Worm (Caenorhabditis elegans) whole organism, young adult: ENCODE data around the gene F21C10.18.

Experiments
- F23B12.7 ChIP-seq: sonication (generic microtip); optimal IDR thresholded peaks from 2 replicates; lab custom pipeline; 2017; ENCODE audit warnings: missing genetic modification characterization, mild to moderate bottlenecking, missing compliant biosample characterization, antibody characterized with exemption, moderate library complexity; ENCODE audit not compliant: insufficient read depth
- F33H1.4 ChIP-seq: fragments of 200-800 bp; sonication (Bioruptor generic); IDR thresholded peaks from 2 replicates; pipeline ENCODE4 v1.3.6; 2022; ENCODE audit warnings: missing genetic modification reagents, missing genetic modification characterization, missing compliant biosample characterization
- F37B4.10 ChIP-seq: fragments of 200-800 bp; sonication (Bioruptor generic); IDR thresholded peaks from 2 replicates; pipeline ENCODE4 v1.3.6; 2022; ENCODE audit warnings: missing genetic modification characterization, missing compliant biosample characterization
- F49E8.2 ChIP-seq: sonication (generic microtip); optimal IDR thresholded peaks from 3 replicates; lab custom pipeline; 2017; ENCODE audit warnings: missing genetic modification characterization, mild to moderate bottlenecking, missing compliant biosample characterization, antibody characterized with exemption, moderate library complexity; ENCODE audit not compliant: insufficient read depth
- K11D2.4 ChIP-seq: fragments of 200-800 bp; sonication (Bioruptor generic); IDR thresholded peaks from 2 replicates; pipeline ENCODE4 v1.3.6; 2022; ENCODE audit warnings: missing genetic modification reagents, missing genetic modification characterization, missing compliant biosample characterization
- T07F8.4 ChIP-seq: sonication (generic microtip); optimal IDR thresholded peaks from 2 replicates; lab custom pipeline; 2016; ENCODE audit warnings: mild to moderate bottlenecking, missing genetic modification characterization, moderate library complexity, missing compliant biosample characterization
- Y53F4B.3 ChIP-seq: fragments of 200-800 bp; sonication (Bioruptor generic); IDR thresholded peaks from 2 replicates; pipeline ENCODE4 v1.3.6; 2022; ENCODE audit warnings: missing genetic modification reagents, missing genetic modification characterization, missing compliant biosample characterization
- Y79H2A.3 ChIP-seq: fragments of 200-800 bp; sonication (Bioruptor generic); conservative IDR thresholded peaks from 2 replicates; pipeline ENCODE4 v1.3.6; 2022; ENCODE audit warnings: missing genetic modification reagents, missing genetic modification characterization, missing compliant biosample characterization
- bed-1 ChIP-seq: fragments of 200-800 bp; sonication (Bioruptor generic); IDR thresholded peaks from 2 replicates; pipeline ENCODE4 v1.3.6; 2022; ENCODE audit warnings: missing genetic modification reagents, missing genetic modification characterization, missing compliant biosample characterization
- cebp-1 ChIP-seq, 2 experiments: fragments of 200-800 bp in 1 of 2; sonication (Bioruptor generic) in 1 of 2; sonication (generic microtip) in 1 of 2; IDR thresholded peaks in 1 of 2; optimal IDR thresholded peaks in 1 of 2; 2 replicates each; pipeline versions ENCODE4 v1.3.6 to Lab custom; 2017 to 2022; ENCODE audit warnings: missing compliant biosample characterization in 2 of 2, missing genetic modification characterization in 2 of 2, mild to moderate bottlenecking in 1 of 2, missing genetic modification reagents in 1 of 2, moderate library complexity in 1 of 2
- ceh-58 ChIP-seq: fragments of 200-800 bp; sonication (Bioruptor generic); IDR thresholded peaks from 2 replicates; pipeline ENCODE4 v1.3.6; 2022; ENCODE audit warnings: missing genetic modification characterization, missing compliant biosample characterization
- ceh-91 ChIP-seq: fragments of 200-800 bp; sonication (Bioruptor generic); IDR thresholded peaks from 2 replicates; pipeline ENCODE4 v1.3.6; 2022; ENCODE audit warnings: missing genetic modification reagents, missing genetic modification characterization, missing compliant biosample characterization
- dox-1 ChIP-seq: fragments of 200-800 bp; sonication (Bioruptor generic); IDR thresholded peaks from 2 replicates; pipeline ENCODE4 v1.3.6; 2022; ENCODE audit warnings: missing genetic modification reagents, missing genetic modification characterization, missing compliant biosample characterization
- ekl-4 ChIP-seq: fragments of 200-800 bp; sonication (Bioruptor generic); IDR thresholded peaks from 2 replicates; pipeline ENCODE4 v1.3.6; 2022; ENCODE audit warnings: missing genetic modification reagents, missing genetic modification characterization, missing compliant biosample characterization
- ets-4 ChIP-seq: fragments of 200-800 bp; sonication (Bioruptor generic); optimal IDR thresholded peaks from 2 replicates; lab custom pipeline; 2018; ENCODE audit warnings: mild to moderate bottlenecking, missing genetic modification characterization, missing compliant biosample characterization
- gei-17 ChIP-seq: fragments of 200-800 bp; sonication (Bioruptor generic); optimal IDR thresholded peaks from 2 replicates; lab custom pipeline; 2018; ENCODE audit warnings: mild to moderate bottlenecking, missing genetic modification characterization, missing compliant biosample characterization
- him-1 ChIP-seq: sonication (generic microtip); optimal IDR thresholded peaks from 2 replicates; lab custom pipeline; 2016; ENCODE audit warnings: missing genotype, missing genetic modification reagents, missing genetic modification characterization, missing compliant biosample characterization
- hmg-20 ChIP-seq: fragments of 200-800 bp; sonication (Bioruptor generic); IDR thresholded peaks from 2 replicates; pipeline ENCODE4 v1.3.6; 2022; ENCODE audit warnings: missing genetic modification reagents, missing genetic modification characterization, missing compliant biosample characterization
- hrde-1 ChIP-seq: sonication (generic microtip); optimal IDR thresholded peaks from 2 replicates; lab custom pipeline; 2016; ENCODE audit warnings: missing genetic modification characterization, mild to moderate bottlenecking, missing compliant biosample characterization, moderate library complexity, missing genotype, missing genetic modification reagents, borderline replicate concordance
- hsf-1 ChIP-seq: fragments of 200-800 bp; sonication (Bioruptor generic); IDR thresholded peaks from 2 replicates; pipeline ENCODE4 v1.3.6; 2022; ENCODE audit warnings: missing genetic modification reagents, missing genetic modification characterization, missing compliant biosample characterization
- let-607 ChIP-seq, 2 experiments: fragments of 200-800 bp in 1 of 2; sonication (Bioruptor generic) in 1 of 2; sonication (generic microtip) in 1 of 2; optimal IDR thresholded peaks; 2 replicates each; lab custom pipeline; 2016 to 2018; ENCODE audit warnings: mild to moderate bottlenecking in 2 of 2, missing compliant biosample characterization in 2 of 2, missing genetic modification characterization in 2 of 2, moderate library complexity in 2 of 2, missing genotype in 1 of 2
- lin-40 ChIP-seq: sonication (generic microtip); optimal IDR thresholded peaks from 2 replicates; lab custom pipeline; 2016; ENCODE audit warnings: missing genetic modification characterization, mild to moderate bottlenecking, missing compliant biosample characterization, missing genotype, missing genetic modification reagents
- lsy-27 ChIP-seq: sonication (generic microtip); optimal IDR thresholded peaks from 2 replicates; lab custom pipeline; 2017; ENCODE audit warnings: missing genetic modification characterization, mild to moderate bottlenecking, missing compliant biosample characterization, antibody characterized with exemption, missing genotype, borderline replicate concordance; ENCODE audit not compliant: insufficient read depth
- madf-10 ChIP-seq: sonication (generic microtip); optimal IDR thresholded peaks from 2 replicates; lab custom pipeline; 2016; ENCODE audit warnings: mild to moderate bottlenecking, missing genetic modification characterization, missing compliant biosample characterization
- madf-3 ChIP-seq: fragments of 200-800 bp; sonication (Bioruptor generic); IDR thresholded peaks from 2 replicates; pipeline ENCODE4 v1.3.6; 2022; ENCODE audit warnings: missing genetic modification reagents, missing genetic modification characterization, missing compliant biosample characterization
- madf-6 ChIP-seq: fragments of 200-800 bp; sonication (Bioruptor generic); IDR thresholded peaks from 2 replicates; pipeline ENCODE4 v1.3.6; 2022; ENCODE audit warnings: missing genetic modification reagents, missing genetic modification characterization, missing compliant biosample characterization
- madf-8 ChIP-seq: fragments of 200-800 bp; sonication (Bioruptor generic); conservative IDR thresholded peaks from 2 replicates; pipeline ENCODE4 v1.3.6; 2022; ENCODE audit warnings: missing genetic modification reagents, missing genetic modification characterization, missing compliant biosample characterization
- mcd-1 ChIP-seq: fragments of 200-800 bp; sonication (Bioruptor generic); IDR thresholded peaks from 2 replicates; pipeline ENCODE4 v1.3.6; 2022; ENCODE audit warnings: missing genetic modification reagents, missing genetic modification characterization, missing compliant biosample characterization
- nhr-27 ChIP-seq: fragments of 200-800 bp; sonication (Bioruptor generic); optimal IDR thresholded peaks from 2 replicates; lab custom pipeline; 2018; ENCODE audit warnings: mild to moderate bottlenecking, missing genetic modification characterization, moderate library complexity, missing compliant biosample characterization
- nhr-90 ChIP-seq: sonication (generic microtip); optimal IDR thresholded peaks from 2 replicates; lab custom pipeline; 2016; ENCODE audit warnings: missing genotype, mild to moderate bottlenecking, missing genetic modification characterization, missing compliant biosample characterization
- rcor-1 ChIP-seq: fragments of 200-800 bp; sonication (Bioruptor generic); IDR thresholded peaks from 2 replicates; pipeline ENCODE4 v1.3.6; 2022; ENCODE audit warnings: missing genetic modification reagents, missing genetic modification characterization, missing compliant biosample characterization
- repo-1 ChIP-seq: sonication (generic microtip); optimal IDR thresholded peaks from 2 replicates; lab custom pipeline; 2017; ENCODE audit warnings: mild to moderate bottlenecking, missing genetic modification characterization, missing compliant biosample characterization
- sea-2 ChIP-seq: fragments of 200-800 bp; sonication (Bioruptor generic); IDR thresholded peaks from 2 replicates; pipeline ENCODE4 v1.3.6; 2022; ENCODE audit warnings: missing genetic modification characterization, missing compliant biosample characterization
- snpc-3.4 ChIP-seq: sonication (generic microtip); optimal IDR thresholded peaks from 2 replicates; lab custom pipeline; 2017; ENCODE audit warnings: missing genetic modification characterization, mild to moderate bottlenecking, missing compliant biosample characterization, antibody characterized with exemption, moderate library complexity, missing genotype, missing genetic modification reagents
- snpc-4 ChIP-seq, 5 experiments: fragments of 150-350 bp in 1 of 5; sonication (generic microtip) in 4 of 5; optimal IDR thresholded peaks; 2 replicates each; lab custom pipeline; 2014 to 2018; ENCODE audit warnings: missing genetic modification characterization in 5 of 5, missing biosample characterization in 3 of 5, antibody characterized with exemption in 2 of 5, mild to moderate bottlenecking in 2 of 5, missing compliant biosample characterization in 2 of 5, missing genotype in 2 of 5, moderate library complexity in 2 of 5, missing genetic modification reagents in 1 of 5
- tlf-1 ChIP-seq: fragments of 200-800 bp; sonication (Bioruptor generic); optimal IDR thresholded peaks from 2 replicates; lab custom pipeline; 2018; ENCODE audit warnings: mild to moderate bottlenecking, missing genetic modification characterization, missing compliant biosample characterization
- unc-130 ChIP-seq: sonication (generic microtip); optimal IDR thresholded peaks from 2 replicates; lab custom pipeline; 2016; ENCODE audit warnings: missing genetic modification reagents, missing genetic modification characterization, missing compliant biosample characterization
- ztf-25 ChIP-seq: fragments of 200-800 bp; sonication (Bioruptor generic); IDR thresholded peaks from 2 replicates; pipeline ENCODE4 v1.3.6; 2022; ENCODE audit warnings: missing genetic modification reagents, missing genetic modification characterization, missing compliant biosample characterization

Gene F21C10.18

ce11 chrV:9063134-9063533, 45.2 kb upstream of the F21C10.18 start:
- TF ChIP-seq Y79H2A.3 (GFP tag; lab: Robert Waterston, UW) (no peak), F37B4.10 (GFP tag; lab: Robert Waterston, UW) (no peak), tlf-1 (GFP tag; lab: Kevin White, UChicago) (no peak), ceh-58 (GFP tag; lab: Robert Waterston, UW) (no peak), madf-6 (no peak), ztf-25 (GFP tag; lab: Robert Waterston, UW) (no peak), nhr-27 (tag; lab: Kevin White, UChicago) (no peak), snpc-4 (GFP tag; optimal IDR thresholded peaks at IDR 0.05; lab: Kevin White, UChicago) (no peak), snpc-4 (tag; optimal IDR thresholded peaks at IDR 0.05; lab: Kevin White, UChicago) (no peak), let-607 (tag; optimal IDR thresholded peaks at IDR 0.05; lab: Kevin White, UChicago) (no peak), F33H1.4 (no peak), madf-3 (GFP tag; lab: Robert Waterston, UW) (no peak), nhr-90 (no peak), snpc-3.4 (tag; lab: Kevin White, UChicago) (no peak), madf-10 (tag; lab: Kevin White, UChicago) (no peak)

- TF ChIP-seq cebp-1 (GFP tag; IDR thresholded peaks at IDR 0.05; lab: Robert Waterston, UW), result no peak
- peak; percentile 76 for TF ChIP-seq cebp-1 (tag; optimal IDR thresholded peaks at IDR 0.05; lab: Kevin White, UChicago)
- no peak for TF ChIP-seq ets-4 (GFP tag; lab: Kevin White, UChicago)
Measured at ce11 chrV:9065001-9065400, 43.3 kb upstream of the F21C10.18 start.

- no peak for TF ChIP-seq madf-8 (GFP tag; lab: Robert Waterston, UW)
- no peak for TF ChIP-seq F49E8.2
- TF ChIP-seq bed-1, result no peak
- no peak for TF ChIP-seq lsy-27 (tag; lab: Kevin White, UChicago)
- TF ChIP-seq, all 124 proteins: peak for 0
Measured at ce11 chrV:9065915-9066314, 42.4 kb upstream of the F21C10.18 start.

- TF ChIP-seq F23B12.7 (tag; lab: Kevin White, UChicago) (no peak), mcd-1 (GFP tag; lab: Robert Waterston, UW) (no peak), Y53F4B.3 (no peak), sea-2 (GFP tag; lab: Robert Waterston, UW) (no peak), ceh-91 (GFP tag; lab: Robert Waterston, UW) (no peak), T07F8.4 (no peak), him-1 (tag; lab: Kevin White, UChicago) (no peak), hsf-1 (GFP tag; lab: Robert Waterston, UW) (no peak), gei-17 (GFP tag; lab: Kevin White, UChicago) (no peak), K11D2.4 (no peak), dox-1 (GFP tag; lab: Robert Waterston, UW) (no peak), tlf-1 (GFP tag; lab: Kevin White, UChicago) (no peak), ekl-4 (no peak), hmg-20 (GFP tag; lab: Robert Waterston, UW) (no peak), repo-1 (no peak), hrde-1 (tag; lab: Kevin White, UChicago) (no peak), rcor-1 (GFP tag; lab: Robert Waterston, UW) (no peak), unc-130 (GFP tag; lab: Kevin White, UChicago) (no peak), ztf-25 (GFP tag; lab: Robert Waterston, UW) (no peak), lin-40 (no peak)
- TF ChIP-seq, all 124 proteins: peak for 0
Measured at ce11 chrV:9067678-9068077, 40.6 kb upstream of the F21C10.18 start, which contains the start of gene fip-2. fip-2 (plus strand) TSS chrV:9067978.
